Worm (Caenorhabditis elegans) whole organism, L2 larva: Measurements from ENCODE around the gene ZK721.4.

Experiments used
- F13H6.1 ChIP-seq: sonication (generic microtip); optimal IDR thresholded peaks from 2 replicates; lab custom pipeline; 2016; ENCODE audit warnings: missing genetic modification characterization, missing compliant biosample characterization
- R02D3.7 ChIP-seq: fragments of 150-350 bp; optimal IDR thresholded peaks from 2 replicates; lab custom pipeline; 2014; ENCODE audit warnings: missing biosample characterization, missing genetic modification characterization
- aly-2 ChIP-seq: fragments of 150-350 bp; optimal IDR thresholded peaks from 2 replicates; lab custom pipeline; 2014; ENCODE audit warnings: missing biosample characterization, missing genetic modification characterization
- crh-2 ChIP-seq: sonication (generic microtip); optimal IDR thresholded peaks from 2 replicates; lab custom pipeline; 2017; ENCODE audit warnings: missing biosample characterization, missing genetic modification characterization
- fos-1 ChIP-seq: fragments of 150-350 bp; optimal IDR thresholded peaks from 2 replicates; lab custom pipeline; 2014; ENCODE audit warnings: missing biosample characterization, missing genetic modification characterization
- gmeb-1 ChIP-seq: fragments of 150-350 bp; optimal IDR thresholded peaks from 2 replicates; lab custom pipeline; 2014; ENCODE audit warnings: missing biosample characterization, missing genetic modification characterization
- lin-39 ChIP-seq: fragments of 150-350 bp; optimal IDR thresholded peaks from 2 replicates; lab custom pipeline; 2014; ENCODE audit warnings: missing biosample characterization, missing genetic modification reagents, missing genetic modification characterization
- lsy-2 ChIP-seq, 2 experiments: fragments of 150-350 bp in 1 of 2; sonication (generic microtip) in 1 of 2; optimal IDR thresholded peaks; 2 replicates each; lab custom pipeline; 2014 to 2017; ENCODE audit warnings: missing biosample characterization in 2 of 2, missing genetic modification characterization in 2 of 2
- nhr-129 ChIP-seq: fragments of 150-350 bp; optimal IDR thresholded peaks from 2 replicates; lab custom pipeline; 2014; ENCODE audit warnings: missing biosample characterization, missing genetic modification characterization
- skn-1 ChIP-seq: sonication (generic microtip); optimal IDR thresholded peaks from 2 replicates; lab custom pipeline; 2017; ENCODE audit warnings: missing biosample characterization, missing genetic modification characterization
- sma-9 ChIP-seq, 2 experiments: fragments of 150-350 bp in 1 of 2; sonication (generic microtip) in 1 of 2; optimal IDR thresholded peaks; 2 replicates each; lab custom pipeline; 2014 to 2016; ENCODE audit warnings: missing genetic modification characterization in 2 of 2, mild to moderate bottlenecking in 1 of 2, missing biosample characterization in 1 of 2, missing compliant biosample characterization in 1 of 2, missing genetic modification reagents in 1 of 2, moderate library complexity in 1 of 2
- snpc-4 ChIP-seq: fragments of 150-350 bp; optimal IDR thresholded peaks from 2 replicates; lab custom pipeline; 2014; ENCODE audit warnings: missing biosample characterization, missing genetic modification characterization
- unc-39 ChIP-seq: fragments of 150-350 bp; optimal IDR thresholded peaks from 2 replicates; lab custom pipeline; 2014; ENCODE audit warnings: missing biosample characterization, missing genetic modification characterization
- unc-55 ChIP-seq: fragments of 150-350 bp; sonication (generic microtip); optimal IDR thresholded peaks from 3 replicates; lab custom pipeline; 2014; ENCODE audit warnings: missing biosample characterization, missing genetic modification reagents, missing genetic modification characterization

Gene ZK721.4

DNA sequence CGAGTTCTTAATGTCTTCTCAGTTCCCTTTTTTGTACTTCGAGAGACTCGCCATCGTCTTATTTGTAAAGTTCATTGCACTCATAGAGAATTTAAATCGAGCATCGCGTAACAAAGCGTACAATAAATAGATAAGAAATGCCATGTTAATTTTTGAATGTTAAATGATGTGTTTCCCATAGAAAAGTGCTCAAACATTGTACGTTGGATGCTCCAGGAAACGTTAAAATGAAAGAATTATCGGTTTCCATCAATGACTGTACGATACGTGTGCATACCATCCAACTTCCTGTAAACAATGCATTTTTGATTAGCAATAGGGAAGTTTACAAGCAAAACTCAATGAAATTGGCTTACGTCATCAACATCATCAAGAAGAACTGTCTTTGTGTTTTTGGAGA, 42.0 kb downstream of the ZK721.4 start:
- no peak for TF ChIP-seq lin-39
- peak; percentile 92 for TF ChIP-seq fos-1 (tag; lab: Kevin White, UChicago)
- no peak for TF ChIP-seq snpc-4 (tag; lab: Kevin White, UChicago)
- TF ChIP-seq gmeb-1 (tag; lab: Kevin White, UChicago), result peak; percentile 3
- no peak for TF ChIP-seq unc-39
- peak; percentile 68 for TF ChIP-seq crh-2 (tag; lab: Kevin White, UChicago)
- TF ChIP-seq F13H6.1 (tag; lab: Kevin White, UChicago), result no peak
- peak; percentile 23 for TF ChIP-seq sma-9 (GFP tag; optimal IDR thresholded peaks at IDR 0.05; lab: Kevin White, UChicago)
- no peak for TF ChIP-seq sma-9 (tag; optimal IDR thresholded peaks at IDR 0.05; lab: Kevin White, UChicago)
- no peak for TF ChIP-seq lsy-2 (tag; optimal IDR thresholded peaks at IDR 0.05; lab: Kevin White, UChicago)
- no peak for TF ChIP-seq skn-1

DNA sequence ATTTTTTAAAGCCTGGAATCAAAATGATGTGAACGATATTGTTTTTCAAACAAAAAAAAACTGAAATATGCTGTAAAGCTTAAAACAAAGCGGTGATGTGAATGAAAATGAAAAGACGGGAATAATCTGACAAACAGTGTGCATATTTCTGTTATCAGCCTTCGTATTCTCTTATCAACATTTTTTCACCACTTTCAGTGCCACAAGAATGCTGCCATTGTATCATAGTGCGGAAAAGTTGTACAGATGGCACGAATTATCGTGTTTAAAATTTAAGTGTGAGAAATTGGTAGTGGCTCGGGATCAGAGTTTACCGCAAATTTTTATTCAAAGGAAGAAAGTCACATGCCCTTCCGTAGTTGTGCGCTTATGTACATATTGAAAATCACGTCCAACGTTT, 45.8 kb downstream of the ZK721.4 start, which contains the start of gene ifd-1:
Gene ifd-1, minus strand, starts transcription at position 12 of the 400 bp plus-strand sequence.
- TF ChIP-seq sma-9 (GFP tag; optimal IDR thresholded peaks at IDR 0.05; lab: Kevin White, UChicago) (peak; percentile 61), sma-9 (tag; optimal IDR thresholded peaks at IDR 0.05; lab: Kevin White, UChicago) (no peak), F13H6.1 (tag; lab: Kevin White, UChicago) (peak; percentile 14), crh-2 (tag; lab: Kevin White, UChicago) (peak; percentile 54), fos-1 (tag; lab: Kevin White, UChicago) (peak; percentile 96), unc-55 (GFP tag; lab: Kevin White, UChicago) (no peak), nhr-129 (tag; lab: Kevin White, UChicago) (peak; percentile 8)

DNA sequence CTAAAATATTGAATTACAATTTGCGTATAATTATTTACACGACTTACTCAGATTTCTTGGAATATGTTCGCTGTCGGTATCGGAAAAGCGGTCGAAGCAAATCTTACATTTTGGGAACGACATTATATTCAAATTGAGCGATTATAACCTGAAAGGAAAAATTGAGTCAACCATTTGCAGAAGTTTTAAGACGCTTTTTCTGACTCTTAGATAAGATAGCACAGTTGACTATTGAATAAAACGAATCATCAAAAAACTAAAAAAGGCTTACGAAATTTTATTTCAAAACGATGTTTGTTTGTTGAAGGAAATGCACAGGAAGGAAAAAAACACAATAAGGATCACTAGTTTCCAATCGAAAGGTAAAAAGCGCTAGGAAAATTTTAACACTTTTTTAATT, 49.7 kb downstream of the ZK721.4 start, which contains the start of gene rcs-1:
Gene rcs-1, minus strand, starts transcription at position 176 of the 400 bp plus-strand sequence.
- peak; percentile 71 for TF ChIP-seq fos-1 (tag; lab: Kevin White, UChicago)
- TF ChIP-seq lsy-2 (tag; optimal IDR thresholded peaks at IDR 0.05; lab: Kevin White, UChicago), result no peak
- no peak for TF ChIP-seq R02D3.7 (tag; lab: Kevin White, UChicago)

DNA sequence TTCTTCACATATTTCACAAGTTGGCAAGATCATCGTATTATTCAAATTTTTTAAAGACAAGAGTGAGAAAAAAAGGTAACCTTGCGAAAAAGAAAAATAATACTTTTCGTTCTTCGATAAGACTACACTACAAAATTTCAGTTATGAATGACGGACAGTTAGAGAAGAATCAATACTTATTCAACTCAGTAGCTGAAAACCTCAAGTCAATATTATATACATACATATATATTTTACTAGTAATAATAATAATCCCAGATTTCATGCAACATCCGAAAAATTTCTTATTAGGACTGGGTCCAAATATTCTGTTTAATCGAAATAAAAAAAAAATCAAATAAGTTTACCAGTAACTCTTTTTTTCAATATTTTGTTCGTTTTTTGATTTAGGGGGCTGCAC, 52.5 kb downstream of the ZK721.4 start, which contains the start of gene C28G1.6:
Gene C28G1.6, minus strand, starts transcription at position 101 of the 400 bp plus-strand sequence.
- TF ChIP-seq aly-2 (no peak), fos-1 (tag; lab: Kevin White, UChicago) (peak; percentile 11)
